Worm (Caenorhabditis elegans) whole organism, mixed stage, embryonic: ENCODE measurements around the gene R09E10.13.
A peak's percentile ranks its signal among the peaks of the same experiment; 100 is the strongest.

Experiments
- bed-3 ChIP-seq: fragments of 200-800 bp; sonication (Bioruptor generic); optimal IDR thresholded peaks from 3 replicates; lab custom pipeline; 2018; ENCODE audit warnings: mild to moderate bottlenecking, missing genetic modification characterization, moderate library complexity, missing compliant biosample characterization
- blmp-1 ChIP-seq: fragments of 150-350 bp; optimal IDR thresholded peaks from 2 replicates; lab custom pipeline; 2014; ENCODE audit warnings: missing biosample characterization, missing genetic modification characterization
- ceh-39 ChIP-seq: fragments of 150-350 bp; optimal IDR thresholded peaks from 2 replicates; lab custom pipeline; 2014; ENCODE audit warnings: missing biosample characterization, missing genetic modification characterization
- ceh-43 ChIP-seq: fragments of 200-800 bp; sonication (Bioruptor generic); optimal IDR thresholded peaks from 2 replicates; lab custom pipeline; 2018; ENCODE audit warnings: mild to moderate bottlenecking, missing genetic modification characterization, moderate library complexity, missing compliant biosample characterization
- ceh-83 ChIP-seq: fragments of 200-800 bp; sonication (Bioruptor generic); optimal IDR thresholded peaks from 2 replicates; lab custom pipeline; 2018; ENCODE audit warnings: mild to moderate bottlenecking, missing genetic modification characterization, missing compliant biosample characterization
- ces-1 ChIP-seq: fragments of 150-350 bp; optimal IDR thresholded peaks from 2 replicates; lab custom pipeline; 2014; ENCODE audit warnings: missing biosample characterization, missing genetic modification reagents, missing genetic modification characterization
- elt-1 ChIP-seq: sonication (generic microtip); optimal IDR thresholded peaks from 2 replicates; lab custom pipeline; 2017; ENCODE audit warnings: missing genetic modification characterization, mild to moderate bottlenecking, missing compliant biosample characterization, antibody characterized with exemption, moderate library complexity, borderline replicate concordance; ENCODE audit not compliant: insufficient read depth
- elt-3 ChIP-seq: fragments of 150-350 bp; optimal IDR thresholded peaks from 2 replicates; lab custom pipeline; 2014; ENCODE audit warnings: missing biosample characterization, missing genetic modification characterization
- flh-1 ChIP-seq: fragments of 200-800 bp; sonication (Bioruptor generic); optimal IDR thresholded peaks from 2 replicates; lab custom pipeline; 2018; ENCODE audit warnings: mild to moderate bottlenecking, missing genetic modification characterization, moderate library complexity, missing compliant biosample characterization
- ham-2 ChIP-seq: fragments of 200-800 bp; sonication (Bioruptor generic); optimal IDR thresholded peaks from 2 replicates; lab custom pipeline; 2018; ENCODE audit warnings: mild to moderate bottlenecking, missing genetic modification characterization, missing compliant biosample characterization
- hlh-1 ChIP-seq: fragments of 150-350 bp; optimal IDR thresholded peaks from 2 replicates; lab custom pipeline; 2014; ENCODE audit warnings: missing biosample characterization, missing genetic modification reagents, missing genetic modification characterization
- lsy-2 ChIP-seq: fragments of 150-350 bp; optimal IDR thresholded peaks from 2 replicates; lab custom pipeline; 2014; ENCODE audit warnings: missing biosample characterization, missing genetic modification characterization
- mep-1 ChIP-seq: fragments of 150-350 bp; optimal IDR thresholded peaks from 2 replicates; lab custom pipeline; 2017; ENCODE audit warnings: missing biosample characterization, missing genetic modification reagents, missing genetic modification characterization, inconsistent platforms
- mls-2 ChIP-seq: sonication (generic microtip); optimal IDR thresholded peaks from 2 replicates; lab custom pipeline; 2016; ENCODE audit warnings: mild to moderate bottlenecking, missing genetic modification characterization, moderate library complexity, missing compliant biosample characterization
- nhr-2 ChIP-seq: fragments of 150-350 bp; optimal IDR thresholded peaks from 2 replicates; lab custom pipeline; 2014; ENCODE audit warnings: missing biosample characterization, missing genetic modification characterization
- nhr-237 ChIP-seq: fragments of 150-350 bp; optimal IDR thresholded peaks from 2 replicates; lab custom pipeline; 2014; ENCODE audit warnings: missing biosample characterization, missing genetic modification characterization
- nhr-28 ChIP-seq: fragments of 150-350 bp; optimal IDR thresholded peaks from 2 replicates; lab custom pipeline; 2014; ENCODE audit warnings: missing biosample characterization, missing genetic modification characterization
- pha-4 ChIP-seq: fragments of 150-350 bp; optimal IDR thresholded peaks from 2 replicates; lab custom pipeline; 2018; ENCODE audit warnings: missing biosample characterization, missing genetic modification reagents, missing genetic modification characterization
- sem-2 ChIP-seq: fragments of 200-800 bp; sonication (Bioruptor generic); optimal IDR thresholded peaks from 2 replicates; lab custom pipeline; 2018; ENCODE audit warnings: mild to moderate bottlenecking, missing genetic modification characterization, missing compliant biosample characterization
- snpc-4 ChIP-seq: fragments of 150-350 bp; optimal IDR thresholded peaks from 2 replicates; lab custom pipeline; 2014; ENCODE audit warnings: missing biosample characterization, missing genetic modification characterization
- sptf-1 ChIP-seq: sonication (generic microtip); optimal IDR thresholded peaks from 2 replicates; lab custom pipeline; 2017; ENCODE audit warnings: mild to moderate bottlenecking, missing genetic modification characterization, moderate library complexity, missing compliant biosample characterization
- unc-120 ChIP-seq: sonication (generic microtip); optimal IDR thresholded peaks from 2 replicates; lab custom pipeline; 2017; ENCODE audit warnings: missing genetic modification characterization, missing compliant biosample characterization; ENCODE audit not compliant: poor library complexity, severe bottlenecking
- unc-39 ChIP-seq: fragments of 150-350 bp; optimal IDR thresholded peaks from 2 replicates; lab custom pipeline; 2014; ENCODE audit warnings: missing biosample characterization, missing genetic modification characterization
- unc-62 ChIP-seq: fragments of 150-350 bp; optimal IDR thresholded peaks from 2 replicates; lab custom pipeline; 2014; ENCODE audit warnings: missing biosample characterization, missing genetic modification reagents, missing genetic modification characterization
- zip-8 ChIP-seq: fragments of 150-350 bp; optimal IDR thresholded peaks from 2 replicates; lab custom pipeline; 2014; ENCODE audit warnings: missing biosample characterization, missing genetic modification characterization
- ztf-11 ChIP-seq: fragments of 150-350 bp; optimal IDR thresholded peaks from 2 replicates; lab custom pipeline; 2014; ENCODE audit warnings: missing biosample characterization, missing genetic modification characterization

R09E10.13 gene

ce11 chrIV:10269137-10269933 is 25.6 kb downstream of the R09E10.13 start, which contains the start of the genes nspd-7 and Y43C5A.2:
TSS of gene nspd-7 (minus strand) at chrIV:10269187.
TSS of gene Y43C5A.2 (plus strand) at chrIV:10269883.
- TF ChIP-seq sem-2 (GFP tag; lab: Kevin White, UChicago) (no peak), unc-120 (no peak), unc-62 (GFP tag; lab: Kevin White, UChicago) (no peak), nhr-28 (no peak)
- TF ChIP-seq, all 35 proteins: peak for 0

- TF ChIP-seq mep-1 (tag; lab: Kevin White, UChicago) (no peak), ceh-43 (GFP tag; lab: Kevin White, UChicago) (no peak), flh-1 (GFP tag; lab: Kevin White, UChicago) (no peak), elt-1 (peak; percentile 99), ceh-83 (GFP tag; lab: Kevin White, UChicago) (no peak), nhr-237 (tag; lab: Kevin White, UChicago) (no peak), elt-3 (tag; lab: Kevin White, UChicago) (peak; percentile 63), sptf-1 (tag; lab: Kevin White, UChicago) (no peak), snpc-4 (no peak), ceh-39 (no peak), hlh-1 (tag; lab: Kevin White, UChicago) (no peak)
- TF ChIP-seq, all 35 proteins: peak for 2
Measured at ce11 chrIV:10261061-10261460, 33.9 kb downstream of the R09E10.13 start.

- TF ChIP-seq unc-39 (tag; lab: Kevin White, UChicago) = no peak
- no peak for TF ChIP-seq ceh-39
- no peak for TF ChIP-seq ceh-43 (GFP tag; lab: Kevin White, UChicago)
- TF ChIP-seq nhr-2 = no peak
- no peak for TF ChIP-seq mep-1 (tag; lab: Kevin White, UChicago)
- TF ChIP-seq flh-1 (GFP tag; lab: Kevin White, UChicago) = no peak
Measured at ce11 chrIV:10259557-10259956, 35.4 kb downstream of the R09E10.13 start, which contains the start of gene F01G10.9. TSS of gene F01G10.9 (minus strand) at chrIV:10259657.

- TF ChIP-seq zip-8 (tag; lab: Kevin White, UChicago) (no peak), elt-1 (peak; percentile 72)
Measured at ce11 chrIV:10252886-10253639, 41.9 kb downstream of the R09E10.13 start.

ce11 chrIV:10252350-10252792 is 42.6 kb downstream of the R09E10.13 start:
- TF ChIP-seq ces-1 (GFP tag; lab: Kevin White, UChicago) = peak; percentile 51
- peak; percentile 38 for TF ChIP-seq sptf-1 (tag; lab: Kevin White, UChicago)
- peak; percentile 81 for TF ChIP-seq unc-62 (GFP tag; lab: Kevin White, UChicago)
- peak; percentile 84 for TF ChIP-seq unc-120
- TF ChIP-seq mls-2 (tag; lab: Kevin White, UChicago) = peak; percentile 14
- TF ChIP-seq bed-3 = no peak
- peak; percentile 12 for TF ChIP-seq ceh-83 (GFP tag; lab: Kevin White, UChicago)
- peak; percentile 45 for TF ChIP-seq blmp-1 (tag; lab: Kevin White, UChicago)
- no peak for TF ChIP-seq flh-1 (GFP tag; lab: Kevin White, UChicago)
- TF ChIP-seq lsy-2 (tag; lab: Kevin White, UChicago) = peak; percentile 16

ce11 chrIV:10251764-10252163 is 43.2 kb downstream of the R09E10.13 start:
- TF ChIP-seq elt-1 (peak; percentile 57), nhr-2 (peak; percentile 74), bed-3 (no peak)

ce11 chrIV:10251261-10251660 is 43.7 kb downstream of the R09E10.13 start:
- TF ChIP-seq ztf-11 (tag; lab: Kevin White, UChicago) (no peak), lsy-2 (tag; lab: Kevin White, UChicago) (no peak), ham-2 (GFP tag; lab: Kevin White, UChicago) (no peak), elt-1 (no peak), pha-4 (tag; lab: Kevin White, UChicago) (no peak), unc-39 (tag; lab: Kevin White, UChicago) (no peak), ces-1 (GFP tag; lab: Kevin White, UChicago) (no peak), blmp-1 (tag; lab: Kevin White, UChicago) (no peak), mep-1 (tag; lab: Kevin White, UChicago) (no peak), bed-3 (no peak), flh-1 (GFP tag; lab: Kevin White, UChicago) (no peak)
